Fruit fly (Drosophila melanogaster) whole organism, pupa: ENCODE results near the gene lectin-28C.
A peak's percentile ranks its signal among the peaks of the same experiment; 100 is the strongest.

Experiments
- CG12605 ChIP-seq: fragments of 200-800 bp; sonication (Bioruptor generic); IDR thresholded peaks from 2 replicates; pipeline ENCODE4 v1.3.6; 2022; ENCODE audit warnings: missing biosample characterization, missing genetic modification characterization
- CG13204 ChIP-seq: fragments of 200-800 bp; sonication (Bioruptor generic); optimal IDR thresholded peaks from 2 replicates; lab custom pipeline; 2018; ENCODE audit warnings: missing biosample characterization, mild to moderate bottlenecking, missing genetic modification characterization, moderate library complexity
- CG14655 ChIP-seq: fragments of 200-800 bp; sonication (Bioruptor generic); optimal IDR thresholded peaks from 3 replicates; lab custom pipeline; 2017; ENCODE audit warnings: mild to moderate bottlenecking, missing biosample characterization, missing genetic modification reagents, missing genetic modification characterization
- CG32121 ChIP-seq: fragments of 200-800 bp; sonication (Bioruptor generic); IDR thresholded peaks from 2 replicates; pipeline ENCODE4 v1.3.6; 2022; ENCODE audit warnings: missing biosample characterization, missing genetic modification characterization
- CG8301 ChIP-seq: fragments of 200-800 bp; sonication (Bioruptor generic); optimal IDR thresholded peaks from 2 replicates; lab custom pipeline; 2018; ENCODE audit warnings: missing biosample characterization, mild to moderate bottlenecking, missing genetic modification characterization
- D1 ChIP-seq: fragments of 200-800 bp; sonication (Bioruptor generic); optimal IDR thresholded peaks from 2 replicates; lab custom pipeline; 2018; ENCODE audit warnings: missing biosample characterization, mild to moderate bottlenecking, missing genetic modification characterization, moderate library complexity
- EcR ChIP-seq: fragments of 200-800 bp; sonication (Bioruptor generic); optimal IDR thresholded peaks from 3 replicates; lab custom pipeline; 2019; ENCODE audit warnings: missing biosample characterization, missing genetic modification characterization, mild to moderate bottlenecking, moderate library complexity, missing genetic modification reagents
- Ets98B ChIP-seq: fragments of 200-800 bp; sonication (Bioruptor generic); IDR thresholded peaks from 2 replicates; pipeline ENCODE4 v1.3.6; 2022; ENCODE audit warnings: missing biosample characterization, missing genetic modification characterization
- Pif1B ChIP-seq: fragments of 200-800 bp; sonication (Bioruptor generic); optimal IDR thresholded peaks from 3 replicates; lab custom pipeline; 2016; ENCODE audit warnings: missing biosample characterization, missing genetic modification characterization
- fd96Ca ChIP-seq: fragments of 200-800 bp; sonication (Bioruptor generic); IDR thresholded peaks from 3 replicates; pipeline ENCODE4 v1.3.6; 2022; ENCODE audit warnings: missing biosample characterization, missing genetic modification characterization
- gl ChIP-seq: fragments of 200-800 bp; sonication (Bioruptor generic); optimal IDR thresholded peaks from 2 replicates; lab custom pipeline; 2018; ENCODE audit warnings: missing biosample characterization, mild to moderate bottlenecking, missing genetic modification characterization

DNA sequence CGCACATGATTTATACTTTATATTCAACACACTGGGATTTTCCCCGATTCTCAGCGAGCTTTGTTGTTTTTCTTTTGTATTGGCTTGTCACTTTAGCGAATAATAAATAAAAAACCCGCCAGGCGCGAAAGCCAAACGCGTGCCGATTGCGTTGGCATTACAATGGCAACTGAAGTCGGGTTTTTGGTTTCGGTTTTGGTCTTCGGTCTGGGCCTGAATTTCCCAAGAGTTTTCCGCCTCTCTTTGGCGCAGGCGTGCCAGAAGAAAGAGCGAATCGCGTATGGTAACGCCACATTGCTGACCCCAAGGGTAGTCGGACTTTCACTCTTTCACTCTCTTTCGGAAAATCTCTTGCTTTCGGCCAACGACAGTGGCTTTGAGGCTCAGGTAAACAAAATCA is 1.8 kb upstream of the lectin-28C start, which contains the start of gene CG14535:
- TF ChIP-seq D1 (tag; lab: Kevin White, UChicago) (no peak), CG12605 (0 out of 2 replicates have a peak, but pooled peaks have one; percentile 12), gl (tag; lab: Kevin White, UChicago) (no peak), EcR (no peak), Ets98B (GFP tag; lab: Robert Waterston, UW) (peak; percentile 68), Pif1B (GFP tag; lab: Kevin White, UChicago) (no peak), CG13204 (GFP tag; lab: Kevin White, UChicago) (no peak), fd96Ca (GFP tag; lab: Robert Waterston, UW) (no peak), CG14655 (GFP tag; lab: Kevin White, UChicago) (no peak), CG8301 (tag; lab: Kevin White, UChicago) (no peak), CG32121 (GFP tag; lab: Robert Waterston, UW) (no peak)
